In genomic region chrIV:440509-440908, ce11 we compare ENCODE assay signal across 6 worm cellular contexts.
TF ChIP-seq lines count a peak whose summit lies in the region.

Gene hum-8, minus strand, starts transcription at chrIV:440554.

TF ChIP-seq in whole organism, L1 larva, 84 proteins besides CTCF, POLR2A, EP300 and RAD21:
- TF ChIP-seq elt-2 (tag; optimal IDR thresholded peaks at IDR 0.05; lab: Kevin White, UChicago) (peak; percentile 58), hpl-2 (GFP tag; optimal IDR thresholded peaks at IDR 0.05; lab: Kevin White, UChicago) (no peak), efl-1 (optimal IDR thresholded peaks at IDR 0.05; lab: Kevin White, UChicago) (no peak), efl-1 (GFP tag; optimal IDR thresholded peaks at IDR 0.05 in 1 of 2; lab: Kevin White, UChicago) (peak in 1 of 2 experiments; percentile 89), nhr-20 (tag; optimal IDR thresholded peaks at IDR 0.05; lab: Kevin White, UChicago) (no peak), nhr-76 (tag; optimal IDR thresholded peaks at IDR 0.05; lab: Kevin White, UChicago) (no peak)

TF ChIP-seq in whole organism, L2 larva, 48 proteins besides CTCF, POLR2A, EP300 and RAD21:
- TF ChIP-seq fos-1 (tag; optimal IDR thresholded peaks at IDR 0.05; lab: Kevin White, UChicago): peak; percentile 91
- no peak for TF ChIP-seq nhr-23 (tag; optimal IDR thresholded peaks at IDR 0.05; lab: Kevin White, UChicago)

TF ChIP-seq in whole organism, L3 larva, 47 proteins besides CTCF, POLR2A, EP300 and RAD21:
- TF ChIP-seq pha-4 (tag; optimal IDR thresholded peaks at IDR 0.05; lab: Kevin White, UChicago) (peak; percentile 67), unc-62 (GFP tag; optimal IDR thresholded peaks at IDR 0.05; lab: Kevin White, UChicago) (no peak), elt-2 (tag; optimal IDR thresholded peaks at IDR 0.05; lab: Kevin White, UChicago) (peak; percentile 86), nhr-67 (tag; optimal IDR thresholded peaks at IDR 0.05; lab: Kevin White, UChicago) (no peak), pqm-1 (tag; optimal IDR thresholded peaks at IDR 0.05; lab: Kevin White, UChicago) (peak; percentile 37)

TF ChIP-seq in whole organism, L4 larva, 104 proteins besides CTCF, POLR2A, EP300 and RAD21 (continues in another document):
- TF ChIP-seq nhr-48 (tag; optimal IDR thresholded peaks at IDR 0.05; lab: Kevin White, UChicago): no peak
- no peak for TF ChIP-seq nhr-111 (GFP tag; optimal IDR thresholded peaks at IDR 0.05; lab: Kevin White, UChicago)
- no peak for TF ChIP-seq nhr-25 (tag; optimal IDR thresholded peaks at IDR 0.05; lab: Kevin White, UChicago; ENCODE audit: borderline replicate concordance, insufficient read depth)
- TF ChIP-seq lir-3 (tag; optimal IDR thresholded peaks at IDR 0.05; lab: Kevin White, UChicago): no peak
- TF ChIP-seq ceh-28 (tag; optimal IDR thresholded peaks at IDR 0.05; lab: Kevin White, UChicago): no peak
- no peak for TF ChIP-seq lim-7 (GFP tag; IDR thresholded peaks at IDR 0.05; lab: Robert Waterston, UW)
- no peak for TF ChIP-seq daf-12 (tag; optimal IDR thresholded peaks at IDR 0.05; lab: Kevin White, UChicago)
- no peak for TF ChIP-seq tra-1 (GFP tag; IDR thresholded peaks at IDR 0.05; lab: Robert Waterston, UW)
- no peak for TF ChIP-seq daf-8 (GFP tag; IDR thresholded peaks at IDR 0.05; lab: Robert Waterston, UW)
- TF ChIP-seq spr-3 (GFP tag; optimal IDR thresholded peaks at IDR 0.05; lab: Kevin White, UChicago): no peak
- no peak for TF ChIP-seq dmd-9 (GFP tag; IDR thresholded peaks at IDR 0.05; lab: Robert Waterston, UW)
- no peak for TF ChIP-seq D1046.2 (GFP tag; IDR thresholded peaks at IDR 0.05; lab: Robert Waterston, UW)
- TF ChIP-seq dpl-1 (GFP tag; optimal IDR thresholded peaks at IDR 0.05; lab: Kevin White, UChicago): no peak
- peak; percentile 66 for TF ChIP-seq hlh-11 (tag; optimal IDR thresholded peaks at IDR 0.05; lab: Kevin White, UChicago)
- TF ChIP-seq arid-1 (GFP tag; conservative IDR thresholded peaks at IDR 0.05; lab: Robert Waterston, UW): no peak
- no peak for TF ChIP-seq ceh-20 (GFP tag; IDR thresholded peaks at IDR 0.05; lab: Robert Waterston, UW)
- no peak for TF ChIP-seq ceh-62 (tag; optimal IDR thresholded peaks at IDR 0.05; lab: Kevin White, UChicago)
- TF ChIP-seq ZK337.2 (GFP tag; IDR thresholded peaks at IDR 0.05; lab: Robert Waterston, UW): no peak
- TF ChIP-seq hmg-1.1 (GFP tag; IDR thresholded peaks at IDR 0.05; lab: Robert Waterston, UW): no peak
- peak; percentile 82 for TF ChIP-seq dmd-6 (GFP tag; IDR thresholded peaks at IDR 0.05; lab: Robert Waterston, UW)
- TF ChIP-seq zag-1 (tag; optimal IDR thresholded peaks at IDR 0.05; lab: Kevin White, UChicago): no peak
- no peak for TF ChIP-seq ztf-7 (tag; optimal IDR thresholded peaks at IDR 0.05; lab: Kevin White, UChicago)
- TF ChIP-seq dve-1 (tag; optimal IDR thresholded peaks at IDR 0.05; lab: Kevin White, UChicago; ENCODE audit: insufficient read depth): peak; percentile 56
- peak; percentile 31 for TF ChIP-seq hlh-30 (tag; optimal IDR thresholded peaks at IDR 0.05; lab: Kevin White, UChicago; ENCODE audit: insufficient read depth)
- no peak for TF ChIP-seq lsy-2 (tag; optimal IDR thresholded peaks at IDR 0.05; lab: Kevin White, UChicago)
- TF ChIP-seq mdl-1 (tag; optimal IDR thresholded peaks at IDR 0.05; lab: Kevin White, UChicago): no peak
- TF ChIP-seq egl-27 (tag; optimal IDR thresholded peaks at IDR 0.05; lab: Kevin White, UChicago): no peak

TF ChIP-seq in whole organism, late embryonic, 69 proteins besides CTCF, POLR2A, EP300 and RAD21:
- TF ChIP-seq ceh-30 (tag; optimal IDR thresholded peaks at IDR 0.05; lab: Kevin White, UChicago) (no peak), ceh-24 (tag; optimal IDR thresholded peaks at IDR 0.05; lab: Kevin White, UChicago) (no peak), elt-4 (tag; optimal IDR thresholded peaks at IDR 0.05; lab: Kevin White, UChicago) (no peak), mec-3 (tag; optimal IDR thresholded peaks at IDR 0.05; lab: Kevin White, UChicago; ENCODE audit: borderline replicate concordance) (no peak), elt-2 (tag; optimal IDR thresholded peaks at IDR 0.05; lab: Kevin White, UChicago) (peak; percentile 56)

TF ChIP-seq in whole organism, young adult, 124 proteins besides CTCF, POLR2A, EP300 and RAD21:
- TF ChIP-seq unc-62 (GFP tag; optimal IDR thresholded peaks at IDR 0.05; lab: Kevin White, UChicago) (no peak), ama-1 (optimal IDR thresholded peaks at IDR 0.05; lab: Kevin White, UChicago) (no peak), ama-1 (GFP tag; optimal IDR thresholded peaks at IDR 0.05; lab: Kevin White, UChicago) (no peak), lin-26 (GFP tag; IDR thresholded peaks at IDR 0.05; lab: Robert Waterston, UW) (no peak), mes-4 (tag; optimal IDR thresholded peaks at IDR 0.05; lab: Kevin White, UChicago) (no peak), pha-4 (tag; optimal IDR thresholded peaks at IDR 0.05; lab: Kevin White, UChicago) (peak; percentile 58), nhr-80 (tag; optimal IDR thresholded peaks at IDR 0.05; lab: Kevin White, UChicago) (peak; percentile 83), pbrm-1 (GFP tag; IDR thresholded peaks at IDR 0.05; lab: Robert Waterston, UW) (no peak), nfya-1 (tag; optimal IDR thresholded peaks at IDR 0.05; lab: Kevin White, UChicago; ENCODE audit: borderline replicate concordance, insufficient read depth) (no peak), ceh-79 (tag; optimal IDR thresholded peaks at IDR 0.05; lab: Kevin White, UChicago) (no peak)
